Worm (Caenorhabditis elegans): ENCODE measurements around the gene ula-1.

ce11 chrIII:4951210-4951609, 31.1 kb upstream of the ula-1 start:
- TF ChIP-seq somi-1 (GFP tag; optimal IDR thresholded peaks at IDR 0.05) (no peak), mes-4 (tag; optimal IDR thresholded peaks at IDR 0.05) (no peak), attf-5 (GFP tag; optimal IDR thresholded peaks at IDR 0.05) (no peak), Y95B8A.8 (GFP tag; IDR thresholded peaks at IDR 0.05) (no peak), ZK185.1 (tag; optimal IDR thresholded peaks at IDR 0.05; ENCODE audit: poor library complexity, severe bottlenecking) (no peak), attf-6 (GFP tag; IDR thresholded peaks at IDR 0.05) (no peak), unc-130 (GFP tag; optimal IDR thresholded peaks at IDR 0.05) (no peak), ama-1 (optimal IDR thresholded peaks at IDR 0.05) (no peak), ama-1 (GFP tag; optimal IDR thresholded peaks at IDR 0.05) (no peak), snpc-4 (GFP tag; optimal IDR thresholded peaks at IDR 0.05) (no peak), snpc-4 (tag; optimal IDR thresholded peaks at IDR 0.05) (no peak), nfya-1 (tag; optimal IDR thresholded peaks at IDR 0.05; ENCODE audit: borderline replicate concordance, insufficient read depth) (no peak)

All from whole organism, young adult.